Fruit fly (Drosophila melanogaster): ENCODE measurements around the gene CG34175.

dm6 chr2L:3366043-3366679 is 31.7 kb upstream of the CG34175 start:
- no peak for TF ChIP-seq Pif1A (GFP tag; optimal IDR thresholded peaks at IDR 0.05)
- TF ChIP-seq CG34367 (tag; optimal IDR thresholded peaks at IDR 0.05) = no peak
- no peak for TF ChIP-seq CG32121 (GFP tag; IDR thresholded peaks at IDR 0.05)
- no peak for TF ChIP-seq CG4496 (GFP tag; IDR thresholded peaks at IDR 0.05)
- TF ChIP-seq gl (tag; optimal IDR thresholded peaks at IDR 0.05) = no peak
- TF ChIP-seq CG17806 (tag; optimal IDR thresholded peaks at IDR 0.05) = no peak
- no peak for TF ChIP-seq Pif1B (GFP tag; optimal IDR thresholded peaks at IDR 0.05)
- no peak for TF ChIP-seq rn (GFP tag; IDR thresholded peaks at IDR 0.05)
- no peak for TF ChIP-seq Ets98B (GFP tag; IDR thresholded peaks at IDR 0.05)
- no peak for TF ChIP-seq CG12605 (GFP tag; IDR thresholded peaks at IDR 0.05)
- no peak for TF ChIP-seq CG8301 (tag; optimal IDR thresholded peaks at IDR 0.05)
- TF ChIP-seq CG10348 (GFP tag; IDR thresholded peaks at IDR 0.05) = no peak
- no peak for TF ChIP-seq CG14655 (GFP tag; optimal IDR thresholded peaks at IDR 0.05)
